Fruit fly (Drosophila melanogaster) whole organism, embryonic: Measurements from ENCODE around the gene CG11698.

ENCODE experiments used
- CG14014 ChIP-seq: fragments of 200-800 bp; sonication (Bioruptor generic); IDR thresholded peaks from 2 replicates; pipeline ENCODE4 v1.3.6; 2022; ENCODE audit warnings: missing biosample characterization, missing genetic modification characterization
- CG15514 ChIP-seq: fragments of 200-800 bp; sonication (Bioruptor generic); optimal IDR thresholded peaks from 3 replicates; lab custom pipeline; 2017; ENCODE audit warnings: missing biosample characterization, missing genetic modification characterization, mild to moderate bottlenecking, moderate library complexity, missing genetic modification reagents
- CG17568 ChIP-seq: fragments of 200-800 bp; sonication (Bioruptor generic); optimal IDR thresholded peaks from 2 replicates; lab custom pipeline; 2018; ENCODE audit warnings: missing biosample characterization, mild to moderate bottlenecking, missing genetic modification characterization, moderate library complexity
- CG18011 ChIP-seq: fragments of 200-800 bp; sonication (Bioruptor generic); optimal IDR thresholded peaks from 2 replicates; lab custom pipeline; 2017; ENCODE audit warnings: missing biosample characterization, missing genetic modification characterization, mild to moderate bottlenecking, moderate library complexity, missing genotype
- CG18262 ChIP-seq: fragments of 200-800 bp; optimal IDR thresholded peaks from 3 replicates; lab custom pipeline; 2019; ENCODE audit warnings: missing biosample characterization, mild to moderate bottlenecking, missing genetic modification characterization, moderate library complexity
- CG3847 ChIP-seq: fragments of 200-800 bp; sonication (Bioruptor generic); IDR thresholded peaks from 2 replicates; pipeline ENCODE4 v1.3.6; 2022; ENCODE audit warnings: missing biosample characterization, missing genetic modification characterization
- CG4424 ChIP-seq: fragments of 200-800 bp; sonication (Bioruptor generic); optimal IDR thresholded peaks from 3 replicates; lab custom pipeline; 2016; ENCODE audit warnings: missing biosample characterization, missing genetic modification characterization
- CG4854 ChIP-seq: fragments of 200-800 bp; sonication (Bioruptor generic); optimal IDR thresholded peaks from 2 replicates; lab custom pipeline; 2016; ENCODE audit warnings: missing biosample characterization, missing genetic modification characterization, inconsistent platforms
- CG6683 ChIP-seq: fragments of 200-800 bp; sonication (Bioruptor generic); optimal IDR thresholded peaks from 2 replicates; lab custom pipeline; 2017; ENCODE audit warnings: missing biosample characterization, mild to moderate bottlenecking, missing genetic modification characterization, missing genetic modification reagents
- CG7839 ChIP-seq: fragments of 200-800 bp; sonication (Bioruptor generic); optimal IDR thresholded peaks from 3 replicates; lab custom pipeline; 2018; ENCODE audit warnings: missing biosample characterization, mild to moderate bottlenecking, missing genetic modification characterization, moderate library complexity
- CG9817 ChIP-seq: fragments of 200-800 bp; sonication (Bioruptor generic); optimal IDR thresholded peaks from 2 replicates; lab custom pipeline; 2018; ENCODE audit warnings: missing biosample characterization, mild to moderate bottlenecking, missing genetic modification characterization, moderate library complexity
- Camta ChIP-seq: fragments of 200-800 bp; sonication (Bioruptor generic); optimal IDR thresholded peaks from 2 replicates; lab custom pipeline; 2016; ENCODE audit warnings: missing biosample characterization, missing genetic modification characterization
- Dad ChIP-seq: fragments of 200-800 bp; sonication (Bioruptor generic); optimal IDR thresholded peaks from 3 replicates; lab custom pipeline; 2016; ENCODE audit warnings: missing biosample characterization, missing genetic modification characterization
- Doc2 ChIP-seq: fragments of 200-800 bp; sonication (Bioruptor generic); IDR thresholded peaks from 2 replicates; pipeline ENCODE4 v1.3.6; 2022; ENCODE audit warnings: missing biosample characterization, missing genetic modification characterization
- MBD-R2 ChIP-seq: fragments of 200-800 bp; sonication (Bioruptor generic); IDR thresholded peaks from 2 replicates; pipeline ENCODE4 v1.3.6; 2022; ENCODE audit warnings: missing biosample characterization, missing genetic modification characterization
- Myb ChIP-seq: fragments of 200-800 bp; sonication (Bioruptor generic); optimal IDR thresholded peaks from 2 replicates; lab custom pipeline; 2016; ENCODE audit warnings: missing biosample characterization, missing genetic modification characterization
- NFAT ChIP-seq: fragments of 200-800 bp; sonication (Bioruptor generic); IDR thresholded peaks from 2 replicates; pipeline ENCODE4 v1.3.6; 2022; ENCODE audit warnings: missing biosample characterization, missing genetic modification characterization
- Neu2 ChIP-seq: fragments of 200-800 bp; sonication (Bioruptor generic); optimal IDR thresholded peaks from 3 replicates; lab custom pipeline; 2016; ENCODE audit warnings: missing biosample characterization, missing genetic modification characterization, borderline replicate concordance
- Sox102F ChIP-seq: fragments of 200-800 bp; sonication (Bioruptor generic); optimal IDR thresholded peaks from 2 replicates; lab custom pipeline; 2018; ENCODE audit warnings: missing biosample characterization, mild to moderate bottlenecking, missing genetic modification characterization, moderate library complexity
- Spps ChIP-seq: fragments of 200-800 bp; sonication (Bioruptor generic); optimal IDR thresholded peaks from 2 replicates; lab custom pipeline; 2018; ENCODE audit warnings: missing biosample characterization, mild to moderate bottlenecking, missing genetic modification characterization
- Usf ChIP-seq: fragments of 200-800 bp; sonication (Bioruptor generic); optimal IDR thresholded peaks from 2 replicates; lab custom pipeline; 2017; ENCODE audit warnings: missing genotype, missing biosample characterization, missing genetic modification characterization
- amos ChIP-seq: fragments of 200-800 bp; sonication (Bioruptor generic); IDR thresholded peaks from 2 replicates; pipeline ENCODE4 v1.3.6; 2022; ENCODE audit warnings: missing biosample characterization, missing genetic modification characterization; ENCODE audit not compliant: partially characterized antibody
- bigmax ChIP-seq: fragments of 200-800 bp; sonication (Bioruptor generic); optimal IDR thresholded peaks from 2 replicates; lab custom pipeline; 2018; ENCODE audit warnings: missing biosample characterization, mild to moderate bottlenecking, missing genetic modification characterization
- cad ChIP-seq: fragments of >200 bp; optimal IDR thresholded peaks from 2 replicates; lab custom pipeline; 2017; ENCODE audit warnings: missing biosample characterization, missing genetic modification characterization
- caup ChIP-seq: fragments of 200-800 bp; sonication (Bioruptor generic); optimal IDR thresholded peaks from 3 replicates; lab custom pipeline; 2017; ENCODE audit warnings: missing biosample characterization, mild to moderate bottlenecking, missing genetic modification characterization, moderate library complexity; ENCODE audit not compliant: severe bottlenecking
- dimm ChIP-seq: fragments of 200-800 bp; sonication (Bioruptor generic); IDR thresholded peaks from 2 replicates; pipeline ENCODE4 v1.3.6; 2022; ENCODE audit warnings: missing biosample characterization, missing genetic modification characterization
- ems ChIP-seq: fragments of 200-800 bp; sonication (Bioruptor generic); optimal IDR thresholded peaks from 3 replicates; lab custom pipeline; 2016; ENCODE audit warnings: missing biosample characterization, missing genetic modification characterization
- en ChIP-seq: fragments of 200-800 bp; sonication (Bioruptor generic); optimal IDR thresholded peaks from 2 replicates; lab custom pipeline; 2016; ENCODE audit warnings: missing biosample characterization, missing genetic modification characterization
- ewg ChIP-seq: fragments of 200-800 bp; sonication (Bioruptor generic); optimal IDR thresholded peaks from 3 replicates; lab custom pipeline; 2017; ENCODE audit warnings: mild to moderate bottlenecking, missing biosample characterization, missing genetic modification reagents, missing genetic modification characterization
- fd102C ChIP-seq: fragments of 200-800 bp; sonication (Bioruptor generic); optimal IDR thresholded peaks from 2 replicates; lab custom pipeline; 2018; ENCODE audit warnings: missing biosample characterization, mild to moderate bottlenecking, missing genetic modification characterization, moderate library complexity
- gt ChIP-seq: fragments of 200-800 bp; sonication (Bioruptor generic); IDR thresholded peaks from 2 replicates; pipeline ENCODE4 v1.3.6; 2022; ENCODE audit warnings: missing biosample characterization, missing genetic modification characterization
- insv ChIP-seq, 2 experiments: fragments of 200-800 bp; sonication (Bioruptor generic); optimal IDR thresholded peaks; 3 replicates each; lab custom pipeline; 2016 to 2018; ENCODE audit warnings: missing biosample characterization in 2 of 2, missing genetic modification characterization in 2 of 2
- kah ChIP-seq: fragments of 200-800 bp; sonication (Bioruptor generic); optimal IDR thresholded peaks from 2 replicates; lab custom pipeline; 2018; ENCODE audit warnings: missing biosample characterization, mild to moderate bottlenecking, missing genetic modification characterization
- ken ChIP-seq: fragments of 200-800 bp; sonication (Bioruptor generic); IDR thresholded peaks from 3 replicates; pipeline ENCODE4 v1.3.6; 2022; ENCODE audit warnings: missing biosample characterization, missing genetic modification characterization
- lmd ChIP-seq: fragments of 200-800 bp; sonication (Bioruptor generic); IDR thresholded peaks from 2 replicates; pipeline ENCODE4 v1.3.6; 2022; ENCODE audit warnings: missing biosample characterization, missing genetic modification characterization
- nau ChIP-seq: fragments of 200-800 bp; sonication (Bioruptor generic); optimal IDR thresholded peaks from 3 replicates; lab custom pipeline; 2017; ENCODE audit warnings: missing biosample characterization, mild to moderate bottlenecking, missing genetic modification characterization, missing genetic modification reagents
- onecut ChIP-seq: fragments of 200-800 bp; sonication (Bioruptor generic); IDR thresholded peaks from 2 replicates; pipeline ENCODE4 v1.3.6; 2022; ENCODE audit warnings: missing biosample characterization, missing genetic modification characterization
- org-1 ChIP-seq: fragments of 200-800 bp; sonication (Bioruptor generic); optimal IDR thresholded peaks from 2 replicates; lab custom pipeline; 2017; ENCODE audit warnings: missing biosample characterization, missing genetic modification characterization
- pfk ChIP-seq: fragments of 200-800 bp; sonication (Bioruptor generic); optimal IDR thresholded peaks from 2 replicates; lab custom pipeline; 2018; ENCODE audit warnings: missing biosample characterization, mild to moderate bottlenecking, missing genetic modification characterization, moderate library complexity
- pum ChIP-seq: fragments of 200-800 bp; sonication (Bioruptor generic); optimal IDR thresholded peaks from 2 replicates; lab custom pipeline; 2016; ENCODE audit warnings: missing biosample characterization, missing genetic modification characterization
- pzg ChIP-seq: fragments of 200-800 bp; sonication (Bioruptor generic); optimal IDR thresholded peaks from 3 replicates; lab custom pipeline; 2018; ENCODE audit warnings: missing biosample characterization, mild to moderate bottlenecking, missing genetic modification characterization, moderate library complexity
- sc ChIP-seq, 3 experiments: fragments of >200 bp in 2 of 3; fragments of 200-800 bp in 1 of 3; sonication (Bioruptor generic) in 1 of 3; optimal IDR thresholded peaks; 2 replicates in 2 of 3; 3 replicates in 1 of 3; lab custom pipeline; 2017; ENCODE audit warnings: mild to moderate bottlenecking in 1 of 3, missing biosample characterization in 1 of 3, missing genetic modification characterization in 1 of 3, missing genetic modification reagents in 1 of 3
- sens ChIP-seq: fragments of 200-800 bp; sonication (Bioruptor generic); peaks from one replicate; lab custom pipeline; 2016; ENCODE audit warnings: missing biosample characterization, missing genetic modification characterization
- sisA ChIP-seq: fragments of 200-800 bp; sonication (Bioruptor generic); IDR thresholded peaks from 2 replicates; pipeline ENCODE4 v1.3.6; 2022; ENCODE audit warnings: missing biosample characterization, missing genetic modification characterization
- slbo ChIP-seq: fragments of 200-800 bp; sonication (Bioruptor generic); IDR thresholded peaks from 2 replicates; pipeline ENCODE4 v1.3.6; 2022; ENCODE audit warnings: missing biosample characterization, missing genetic modification characterization
- tup ChIP-seq: fragments of 200-800 bp; sonication (Bioruptor generic); optimal IDR thresholded peaks from 2 replicates; lab custom pipeline; 2016; ENCODE audit warnings: missing biosample characterization, mild to moderate bottlenecking, missing genetic modification characterization, moderate library complexity
- vfl ChIP-seq: fragments of 200-800 bp; sonication (Bioruptor generic); optimal IDR thresholded peaks from 2 replicates; lab custom pipeline; 2016; ENCODE audit warnings: missing biosample characterization, missing genetic modification characterization
- zfh2 ChIP-seq: fragments of 200-800 bp; sonication (Bioruptor generic); optimal IDR thresholded peaks from 2 replicates; lab custom pipeline; 2016; ENCODE audit warnings: missing biosample characterization, missing genetic modification characterization

The CG11698 gene

dm6 chr3R:8264302-8265080 is 47.5 kb upstream of the CG11698 start, which contains the start of the genes RPA1 and Mcm2 (continued):
- TF ChIP-seq vfl (no peak), ems (GFP tag; lab: Kevin White, UChicago) (no peak), ewg (peak; percentile 42), CG18011 (GFP tag; lab: Kevin White, UChicago) (peak; percentile 35), pfk (GFP tag; lab: Kevin White, UChicago) (no peak), Camta (no peak), CG18262 (tag; lab: Kevin White, UChicago) (peak; percentile 84), bigmax (no peak), amos (GFP tag; lab: Robert Waterston, UW) (peak; percentile 48), pum (GFP tag; lab: Kevin White, UChicago) (peak; percentile 44), fd102C (GFP tag; lab: Kevin White, UChicago) (no peak), insv (GFP tag; optimal IDR thresholded peaks at IDR 0.05; lab: Kevin White, UChicago) (peak in 1 of 2 experiments; percentile 82), sisA (GFP tag; lab: Robert Waterston, UW) (peak; percentile 86), CG14014 (GFP tag; lab: Robert Waterston, UW) (peak; percentile 76), zfh2 (GFP tag; lab: Kevin White, UChicago) (peak; percentile 74), CG4424 (GFP tag; lab: Kevin White, UChicago) (peak; percentile 84), slbo (GFP tag; lab: Robert Waterston, UW) (peak; percentile 95), sc (optimal IDR thresholded peaks at IDR 0.05; lab: Kevin White, UChicago) (no peak), sc (GFP tag; optimal IDR thresholded peaks at IDR 0.05; lab: Kevin White, UChicago) (peak; percentile 58), kah (peak; percentile 10), CG9817 (tag; lab: Kevin White, UChicago) (peak; percentile 80), Sox102F (GFP tag; lab: Kevin White, UChicago) (peak; percentile 58), CG4854 (GFP tag; lab: Kevin White, UChicago) (no peak), CG17568 (no peak), CG3847 (GFP tag; lab: Robert Waterston, UW) (peak; percentile 76; the same call in 1 of the 2 replicates), CG7839 (peak; percentile 81), onecut (peak; percentile 44), en (GFP tag; lab: Kevin White, UChicago) (no peak), Usf (GFP tag; lab: Kevin White, UChicago) (peak; percentile 81), tup (GFP tag; lab: Kevin White, UChicago) (peak; percentile 33), Doc2 (GFP tag; lab: Robert Waterston, UW) (peak; percentile 34; the same call in 1 of the 2 replicates), dimm (peak; percentile 38; the same call in 1 of the 2 replicates), cad (GFP tag; lab: Kevin White, UChicago) (no peak), nau (GFP tag; lab: Kevin White, UChicago) (no peak), CG6683 (GFP tag; lab: Kevin White, UChicago) (peak; percentile 37), caup (GFP tag; lab: Kevin White, UChicago) (peak; percentile 59), Spps (peak; percentile 41), Myb (GFP tag; lab: Kevin White, UChicago) (peak; percentile 36), pzg (GFP tag; lab: Kevin White, UChicago) (peak; percentile 49), NFAT (GFP tag; lab: Robert Waterston, UW) (peak; percentile 93), gt (GFP tag; lab: Robert Waterston, UW) (no peak), MBD-R2 (GFP tag; lab: Robert Waterston, UW) (peak; percentile 78), CG15514 (peak; percentile 98), Neu2 (GFP tag; lab: Kevin White, UChicago) (no peak), Dad (GFP tag; lab: Kevin White, UChicago) (no peak), ken (GFP tag; lab: Robert Waterston, UW) (peak; percentile 78), org-1 (GFP tag; lab: Kevin White, UChicago) (peak; percentile 16), lmd (GFP tag; lab: Robert Waterston, UW) (peak; percentile 82), sens (GFP tag; lab: Kevin White, UChicago) (peak; percentile 91)
